Worm (Caenorhabditis elegans) whole organism, L4 larva: ENCODE results near the gene K06H7.2.

Experiments
- D1046.2 ChIP-seq: fragments of 200-800 bp; sonication (Bioruptor generic); IDR thresholded peaks from 2 replicates; pipeline ENCODE4 v1.3.6; 2022; ENCODE audit warnings: missing genetic modification characterization, missing compliant biosample characterization
- F10B5.3 ChIP-seq: sonication (generic microtip); optimal IDR thresholded peaks from 2 replicates; lab custom pipeline; 2016; ENCODE audit warnings: mild to moderate bottlenecking, missing genetic modification characterization, missing compliant biosample characterization
- F26F4.8 ChIP-seq: fragments of 200-800 bp; sonication (Bioruptor generic); conservative IDR thresholded peaks from 2 replicates; pipeline ENCODE4 v1.3.6; 2022; ENCODE audit warnings: missing genetic modification characterization, missing compliant biosample characterization
- F37D6.2 ChIP-seq: sonication (generic microtip); optimal IDR thresholded peaks from 2 replicates; lab custom pipeline; 2016; ENCODE audit warnings: mild to moderate bottlenecking, missing genetic modification characterization, missing compliant biosample characterization
- F44E2.7 ChIP-seq: fragments of 200-800 bp; sonication (Bioruptor generic); IDR thresholded peaks from 2 replicates; pipeline ENCODE4 v2.1.2; 2022; ENCODE audit warnings: missing genetic modification characterization, missing compliant biosample characterization
- R02D3.7 ChIP-seq: fragments of 150-350 bp; sonication (generic microtip); optimal IDR thresholded peaks from 3 replicates; lab custom pipeline; 2014; ENCODE audit warnings: missing biosample characterization, missing genetic modification characterization
- T20F7.1 ChIP-seq: fragments of 200-800 bp; sonication (Bioruptor generic); optimal IDR thresholded peaks from 2 replicates; lab custom pipeline; 2018; ENCODE audit warnings: mild to moderate bottlenecking, missing genetic modification characterization, missing compliant biosample characterization
- arid-1 ChIP-seq: fragments of 200-800 bp; sonication (Bioruptor generic); conservative IDR thresholded peaks from 2 replicates; pipeline ENCODE4 v1.3.6; 2022; ENCODE audit warnings: missing genetic modification reagents, missing genetic modification characterization, missing compliant biosample characterization
- attf-4 ChIP-seq: sonication (generic microtip); optimal IDR thresholded peaks from 3 replicates; lab custom pipeline; 2017; ENCODE audit warnings: missing biosample characterization, missing genetic modification characterization
- ceh-28 ChIP-seq: fragments of 150-350 bp; optimal IDR thresholded peaks from 2 replicates; lab custom pipeline; 2014; ENCODE audit warnings: missing biosample characterization, missing genetic modification reagents, missing genetic modification characterization
- ceh-44 ChIP-seq: fragments of 200-800 bp; sonication (Bioruptor generic); IDR thresholded peaks from 2 replicates; pipeline ENCODE4 v1.3.6; 2022; ENCODE audit warnings: missing genetic modification reagents, missing genetic modification characterization, missing compliant biosample characterization
- ceh-82 ChIP-seq: sonication (generic microtip); optimal IDR thresholded peaks from 2 replicates; lab custom pipeline; 2017; ENCODE audit warnings: missing biosample characterization, missing genetic modification characterization
- daf-19 ChIP-seq: fragments of 200-800 bp; sonication (Bioruptor generic); conservative IDR thresholded peaks from 2 replicates; pipeline ENCODE4 v1.3.6; 2022; ENCODE audit warnings: missing genetic modification characterization, missing compliant biosample characterization
- daf-8 ChIP-seq: fragments of 200-800 bp; sonication (Bioruptor generic); IDR thresholded peaks from 2 replicates; pipeline ENCODE4 v1.3.6; 2022; ENCODE audit warnings: missing genetic modification characterization, missing compliant biosample characterization
- dmd-8 ChIP-seq: fragments of 200-800 bp; sonication (Bioruptor generic); IDR thresholded peaks from 2 replicates; pipeline ENCODE4 v1.3.6; 2022; ENCODE audit warnings: missing genetic modification characterization, missing compliant biosample characterization
- dpl-1 ChIP-seq: fragments of 150-350 bp; optimal IDR thresholded peaks from 2 replicates; lab custom pipeline; 2014; ENCODE audit warnings: missing biosample characterization, missing genetic modification reagents, missing genetic modification characterization
- gei-8 ChIP-seq: fragments of 200-800 bp; sonication (Bioruptor generic); optimal IDR thresholded peaks from 2 replicates; lab custom pipeline; 2018; ENCODE audit warnings: mild to moderate bottlenecking, missing genetic modification characterization, missing compliant biosample characterization
- hlh-11 ChIP-seq: fragments of 200-800 bp; sonication (Bioruptor generic); optimal IDR thresholded peaks from 2 replicates; lab custom pipeline; 2018; ENCODE audit warnings: mild to moderate bottlenecking, missing genetic modification characterization, missing compliant biosample characterization
- hlh-30 ChIP-seq: sonication (generic microtip); optimal IDR thresholded peaks from 2 replicates; lab custom pipeline; 2017; ENCODE audit warnings: antibody characterized with exemption, mild to moderate bottlenecking, missing genetic modification characterization, missing compliant biosample characterization; ENCODE audit not compliant: insufficient read depth
- lin-1 ChIP-seq: fragments of 200-800 bp; sonication (Bioruptor generic); IDR thresholded peaks from 2 replicates; pipeline ENCODE4 v1.3.6; 2022; ENCODE audit warnings: missing genetic modification reagents, missing genetic modification characterization, missing compliant biosample characterization
- lin-38 ChIP-seq: fragments of 200-800 bp; sonication (Bioruptor generic); IDR thresholded peaks from 2 replicates; pipeline ENCODE4 v1.3.6; 2022; ENCODE audit warnings: missing genetic modification reagents, missing genetic modification characterization, missing compliant biosample characterization
- lsy-2 ChIP-seq, 2 experiments: fragments of 150-350 bp in 1 of 2; sonication (generic microtip) in 1 of 2; optimal IDR thresholded peaks; 2 replicates each; lab custom pipeline; 2014 to 2017; ENCODE audit warnings: missing biosample characterization in 2 of 2, missing genetic modification characterization in 2 of 2
- madf-9 ChIP-seq: fragments of 200-800 bp; sonication (Bioruptor generic); conservative IDR thresholded peaks from 2 replicates; pipeline ENCODE4 v1.3.6; 2022; ENCODE audit warnings: missing genetic modification reagents, missing genetic modification characterization, missing compliant biosample characterization
- mes-2 ChIP-seq: sonication (generic microtip); optimal IDR thresholded peaks from 2 replicates; lab custom pipeline; 2016; ENCODE audit warnings: missing genotype, mild to moderate bottlenecking, missing genetic modification characterization, missing compliant biosample characterization; ENCODE audit not compliant: poor library complexity, severe bottlenecking
- nhr-28 ChIP-seq: fragments of 150-350 bp; optimal IDR thresholded peaks from 2 replicates; lab custom pipeline; 2014; ENCODE audit warnings: missing biosample characterization, missing genetic modification characterization
- nhr-48 ChIP-seq: sonication (generic microtip); optimal IDR thresholded peaks from 2 replicates; lab custom pipeline; 2016; ENCODE audit warnings: mild to moderate bottlenecking, missing genetic modification characterization, missing compliant biosample characterization
- nhr-6 ChIP-seq: fragments of 150-350 bp; optimal IDR thresholded peaks from 2 replicates; lab custom pipeline; 2014; ENCODE audit warnings: missing biosample characterization, missing genetic modification characterization
- nhr-76 ChIP-seq: fragments of 150-350 bp; optimal IDR thresholded peaks from 2 replicates; lab custom pipeline; 2014; ENCODE audit warnings: missing biosample characterization, missing genetic modification characterization
- pha-4 ChIP-seq, 2 experiments: fragments of 150-350 bp in 1 of 2; fragments of 200-800 bp in 1 of 2; sonication (Bioruptor generic) in 1 of 2; IDR thresholded peaks in 1 of 2; optimal IDR thresholded peaks in 1 of 2; 2 replicates each; pipeline versions ENCODE4 v1.3.6 to Lab custom; 2014 to 2022; ENCODE audit warnings: missing genetic modification characterization in 2 of 2, missing genetic modification reagents in 2 of 2, missing biosample characterization in 1 of 2, missing compliant biosample characterization in 1 of 2
- skn-1 ChIP-seq: fragments of 150-350 bp; optimal IDR thresholded peaks from 2 replicates; lab custom pipeline; 2014; ENCODE audit warnings: missing biosample characterization, missing genetic modification characterization
- unc-62 ChIP-seq, 3 experiments: fragments of 150-350 bp in 1 of 3; sonication (generic microtip); optimal IDR thresholded peaks in 2 of 3; peaks in 1 of 3; 1 replicate in 1 of 3; 2 replicates in 2 of 3; lab custom pipeline; 2014 to 2017; ENCODE audit warnings: missing biosample characterization in 3 of 3, missing genetic modification characterization in 3 of 3, missing genetic modification reagents in 3 of 3, missing genotype in 1 of 3
- zip-11 ChIP-seq: fragments of 200-800 bp; sonication (Bioruptor generic); IDR thresholded peaks from 2 replicates; pipeline ENCODE4 v1.3.6; 2022; ENCODE audit warnings: missing genetic modification characterization, missing compliant biosample characterization
- zip-2 ChIP-seq: fragments of 150-350 bp; optimal IDR thresholded peaks from 2 replicates; lab custom pipeline; 2014; ENCODE audit warnings: missing biosample characterization, missing genetic modification characterization

The K06H7.2 gene

ce11 chrIII:8069206-8069605 lies 24.2 kb upstream of the K06H7.2 start (continued):
- TF ChIP-seq ceh-28 (no peak), zip-11 (GFP tag; lab: Robert Waterston, UW) (no peak), daf-19 (GFP tag; lab: Robert Waterston, UW) (no peak), F37D6.2 (tag; lab: Kevin White, UChicago) (no peak), F26F4.8 (GFP tag; lab: Robert Waterston, UW) (peak; percentile 71; the same call in 1 of the 2 replicates)

DNA sequence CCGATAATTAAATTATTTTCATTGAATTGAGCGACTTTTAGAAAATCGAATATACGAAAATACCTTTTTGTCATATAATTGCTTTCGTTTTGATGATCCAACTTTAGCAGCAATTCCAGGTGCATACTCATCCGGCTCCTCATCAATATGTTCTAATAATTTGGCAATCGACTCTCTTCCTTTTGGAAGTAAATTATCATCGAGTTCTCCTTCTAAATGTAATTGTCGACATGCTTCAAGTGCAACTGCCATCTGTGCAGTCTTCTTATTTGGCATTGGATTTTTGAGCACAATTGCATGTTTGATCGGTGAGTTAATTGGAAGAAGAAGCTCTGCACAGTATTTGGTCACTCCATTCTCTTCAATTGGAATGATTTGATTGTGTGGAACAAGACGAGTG lies 16.2 kb upstream of the K06H7.2 start:
- no peak for TF ChIP-seq zip-2 (tag; lab: Kevin White, UChicago)
- TF ChIP-seq unc-62 (GFP tag; optimal IDR thresholded peaks at IDR 0.05 in 1 of 2; lab: Kevin White, UChicago) = peak in 1 of 2 experiments; percentile 97
- no peak for TF ChIP-seq unc-62 (tag; optimal IDR thresholded peaks at IDR 0.05; lab: Kevin White, UChicago)

DNA sequence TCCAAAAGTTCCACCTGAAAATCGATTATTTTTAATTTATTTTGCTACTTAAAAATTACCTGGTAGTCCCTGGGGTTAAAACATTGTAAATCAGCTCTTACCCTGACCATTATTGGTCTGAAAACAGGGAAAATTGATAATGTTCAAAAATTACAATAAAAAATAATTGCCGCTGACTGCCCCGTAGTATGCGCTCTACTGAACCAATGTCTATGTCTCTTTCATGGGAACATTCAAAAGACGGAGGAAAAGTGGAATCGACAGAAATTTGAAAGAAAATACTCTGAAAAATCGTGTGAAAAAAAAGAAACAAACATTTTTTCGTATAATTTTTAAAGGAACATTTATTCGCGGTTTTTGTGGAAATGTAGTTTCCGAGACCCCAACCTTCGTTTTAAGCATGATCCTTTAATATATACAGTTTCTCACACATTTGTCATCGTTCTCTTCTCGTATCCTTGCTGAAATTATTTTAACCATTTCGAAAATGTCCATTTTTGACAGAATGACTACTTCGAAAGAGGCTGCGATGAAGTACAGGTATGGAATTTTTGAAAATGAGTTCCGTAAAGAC lies 13.1 kb upstream of the K06H7.2 start, which contains the start of the genes dcr-1 and apc-2:
TSS of gene dcr-1 (minus strand) at position 117 of the 574 bp plus-strand sequence.
TSS of gene apc-2 (plus strand) at position 465 of the 574 bp plus-strand sequence.
- TF ChIP-seq gei-8 (no peak), nhr-28 (peak; percentile 10), dpl-1 (GFP tag; lab: Kevin White, UChicago) (peak; percentile 37)

DNA sequence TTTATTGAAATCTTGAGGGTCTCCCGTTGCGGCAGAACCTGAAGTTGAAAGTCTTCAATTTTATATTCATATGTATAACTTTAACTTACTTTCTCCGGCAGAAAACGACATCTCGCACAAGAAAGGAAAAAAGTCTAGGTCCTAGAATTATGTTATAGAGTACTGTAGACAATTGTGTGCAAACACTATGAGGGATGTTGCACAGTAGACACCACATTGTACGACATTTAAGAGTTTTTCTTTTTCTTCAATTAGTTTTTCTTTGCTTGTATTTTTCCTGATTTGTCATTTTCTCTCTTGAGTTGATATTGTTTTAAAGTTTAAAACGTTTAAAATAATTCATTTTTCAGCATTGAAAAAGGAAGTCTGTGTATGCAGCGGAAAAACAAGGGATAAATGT lies 8.0 kb upstream of the K06H7.2 start, which contains the start of the genes K06H7.7 and grp-1:
TSS of gene K06H7.7 (minus strand) at position 121 of the 400 bp plus-strand sequence.
TSS of gene grp-1 (plus strand) at position 351 of the 400 bp plus-strand sequence.
- no peak for TF ChIP-seq lin-1 (GFP tag; lab: Robert Waterston, UW)
- peak; percentile 49 for TF ChIP-seq T20F7.1 (GFP tag; lab: Kevin White, UChicago)
- peak; percentile 64 for TF ChIP-seq lin-38 (GFP tag; lab: Robert Waterston, UW)
- peak; percentile 34 for TF ChIP-seq hlh-30 (tag; lab: Kevin White, UChicago)
- TF ChIP-seq pha-4 (GFP tag; IDR thresholded peaks at IDR 0.05; lab: Robert Waterston, UW) = no peak
- TF ChIP-seq pha-4 (tag; optimal IDR thresholded peaks at IDR 0.05; lab: Kevin White, UChicago) = peak; percentile 0
- peak; percentile 92 to 99 for TF ChIP-seq lsy-2 (tag; optimal IDR thresholded peaks at IDR 0.05; lab: Kevin White, UChicago)
- peak; percentile 59 for TF ChIP-seq mes-2 (tag; lab: Kevin White, UChicago)
- peak; percentile 66 for TF ChIP-seq dpl-1 (GFP tag; lab: Kevin White, UChicago)
- no peak for TF ChIP-seq ceh-82
- peak; percentile 37 for TF ChIP-seq nhr-6
- TF ChIP-seq madf-9 (GFP tag; lab: Robert Waterston, UW) = no peak
- peak; percentile 42; the same call in 1 of the 2 replicates for TF ChIP-seq arid-1 (GFP tag; lab: Robert Waterston, UW)

ce11 chrIII:8088235-8088634 lies 5.1 kb upstream of the K06H7.2 start, which contains the start of gene vms-1:
Gene vms-1 (plus strand): TSS chrIII:8088535.
- TF ChIP-seq arid-1 (GFP tag; lab: Robert Waterston, UW) = no peak
- no peak for TF ChIP-seq ceh-28
- TF ChIP-seq R02D3.7 = no peak
- TF ChIP-seq D1046.2 = no peak
- no peak for TF ChIP-seq F44E2.7 (GFP tag; lab: Robert Waterston, UW)
- no peak for TF ChIP-seq ceh-44 (GFP tag; lab: Robert Waterston, UW)
- TF ChIP-seq hlh-30 (tag; lab: Kevin White, UChicago) = no peak
- no peak for TF ChIP-seq dmd-8 (GFP tag; lab: Robert Waterston, UW)
- TF ChIP-seq attf-4 (tag; lab: Kevin White, UChicago) = no peak
- no peak for TF ChIP-seq nhr-48 (tag; lab: Kevin White, UChicago)
- TF ChIP-seq F10B5.3 = no peak
- no peak for TF ChIP-seq daf-8 (GFP tag; lab: Robert Waterston, UW)
- no peak for TF ChIP-seq skn-1
- no peak for TF ChIP-seq hlh-11 (tag; lab: Kevin White, UChicago)
- no peak for TF ChIP-seq gei-8
- no peak for TF ChIP-seq nhr-76 (tag; lab: Kevin White, UChicago)
- no peak for TF ChIP-seq dpl-1 (GFP tag; lab: Kevin White, UChicago)
